Worm (Caenorhabditis elegans): ENCODE data around the gene C17C3.11.

C17C3.11 gene

ce11 chrII:5554788-5555187, 17.2 kb downstream of the C17C3.11 start:
- TF ChIP-seq ama-1 (optimal IDR thresholded peaks at IDR 0.05) (no peak), fkh-2 (tag; optimal IDR thresholded peaks at IDR 0.05) (no peak), pqm-1 (tag; optimal IDR thresholded peaks at IDR 0.05) (peak; percentile 24), elt-2 (tag; optimal IDR thresholded peaks at IDR 0.05) (peak; percentile 33), mml-1 (tag; optimal IDR thresholded peaks at IDR 0.05) (no peak), nhr-23 (tag; optimal IDR thresholded peaks at IDR 0.05) (no peak)

- peak; percentile 72 for TF ChIP-seq elt-2 (tag; optimal IDR thresholded peaks at IDR 0.05)
- TF ChIP-seq fkh-2 (tag; optimal IDR thresholded peaks at IDR 0.05), result no peak
These were observed 17.9 kb downstream of the C17C3.11 start for ce11 chrII:5555522-5555921.

ce11 chrII:5556431-5556830, 18.8 kb downstream of the C17C3.11 start, which contains the start of gene ins-11:
TSS of gene ins-11 (plus strand) at chrII:5556731.
- TF ChIP-seq lsy-12 (tag; optimal IDR thresholded peaks at IDR 0.05) (no peak), pha-4 (tag; optimal IDR thresholded peaks at IDR 0.05) (no peak), mdl-1 (tag; optimal IDR thresholded peaks at IDR 0.05) (no peak), nfya-1 (tag; optimal IDR thresholded peaks at IDR 0.05; ENCODE audit: insufficient read depth) (no peak), R02D3.7 (tag; optimal IDR thresholded peaks at IDR 0.05) (no peak), egl-5 (tag; optimal IDR thresholded peaks at IDR 0.05) (no peak), ceh-28 (tag; optimal IDR thresholded peaks at IDR 0.05) (no peak), nhr-77 (tag; optimal IDR thresholded peaks at IDR 0.05) (no peak), nhr-237 (tag; optimal IDR thresholded peaks at IDR 0.05) (no peak)

- TF ChIP-seq pqm-1 (tag; optimal IDR thresholded peaks at IDR 0.05) (peak; percentile 76), elt-2 (tag; optimal IDR thresholded peaks at IDR 0.05) (peak; percentile 95), fkh-10 (GFP tag; optimal IDR thresholded peaks at IDR 0.05) (no peak)
These were observed 19.5 kb downstream of the C17C3.11 start for ce11 chrII:5557134-5557533.

ce11 chrII:5561392-5561791, 23.8 kb downstream of the C17C3.11 start, which contains the start of gene C17C3.3:
TSS of gene C17C3.3 (plus strand) at chrII:5561737.
- TF ChIP-seq pqm-1 (tag; optimal IDR thresholded peaks at IDR 0.05) (peak; percentile 67), elt-2 (tag; optimal IDR thresholded peaks at IDR 0.05) (peak; percentile 88), eor-1 (tag; optimal IDR thresholded peaks at IDR 0.05) (no peak), pha-4 (tag; optimal IDR thresholded peaks at IDR 0.05) (peak; percentile 46), mdl-1 (tag; optimal IDR thresholded peaks at IDR 0.05) (no peak)

ce11 chrII:5565082-5565623, 27.5 kb downstream of the C17C3.11 start:
- no peak for TF ChIP-seq fkh-2 (tag; optimal IDR thresholded peaks at IDR 0.05)
- no peak for TF ChIP-seq nhr-25 (tag; optimal IDR thresholded peaks at IDR 0.05)
- no peak for TF ChIP-seq ceh-82 (tag; optimal IDR thresholded peaks at IDR 0.05)
- no peak for TF ChIP-seq hmg-11 (tag; optimal IDR thresholded peaks at IDR 0.05)
- no peak for TF ChIP-seq jun-1 (tag; optimal IDR thresholded peaks at IDR 0.05)
- TF ChIP-seq mdl-1 (tag; optimal IDR thresholded peaks at IDR 0.05), result no peak
- TF ChIP-seq sea-2 (GFP tag; optimal IDR thresholded peaks at IDR 0.05), result no peak
- no peak for TF ChIP-seq nhr-76 (tag; optimal IDR thresholded peaks at IDR 0.05)
- TF ChIP-seq nhr-12 (tag; optimal IDR thresholded peaks at IDR 0.05), result no peak

- TF ChIP-seq fos-1 (tag; optimal IDR thresholded peaks at IDR 0.05) (no peak), tbx-2 (tag; optimal IDR thresholded peaks at IDR 0.05) (no peak), ztf-4 (tag; optimal IDR thresholded peaks at IDR 0.05) (no peak)
These were observed 32.6 kb downstream of the C17C3.11 start, which contains the start of the genes C17C3.1 and C17C3.15 for ce11 chrII:5570272-5570671. TSS of gene C17C3.1 (plus strand) at chrII:5570572. TSS of gene C17C3.15 (plus strand) at chrII:5570654.

ce11 chrII:5572082-5572746, 34.6 kb downstream of the C17C3.11 start:
- TF ChIP-seq nhr-11 (tag; optimal IDR thresholded peaks at IDR 0.05) (no peak), tbx-2 (tag; optimal IDR thresholded peaks at IDR 0.05) (no peak), pha-4 (tag; optimal IDR thresholded peaks at IDR 0.05) (peak; percentile 27), sea-2 (GFP tag; optimal IDR thresholded peaks at IDR 0.05) (no peak), elt-2 (tag; optimal IDR thresholded peaks at IDR 0.05) (peak; percentile 80), ama-1 (optimal IDR thresholded peaks at IDR 0.05) (no peak), nhr-43 (tag; optimal IDR thresholded peaks at IDR 0.05; ENCODE audit: poor library complexity, severe bottlenecking) (peak; percentile 90), nhr-25 (tag; optimal IDR thresholded peaks at IDR 0.05) (no peak), ztf-4 (tag; optimal IDR thresholded peaks at IDR 0.05) (no peak), egl-27 (tag; optimal IDR thresholded peaks at IDR 0.05) (no peak), skn-1 (tag; optimal IDR thresholded peaks at IDR 0.05) (peak; percentile 48), mml-1 (tag; optimal IDR thresholded peaks at IDR 0.05) (no peak), daf-12 (tag; optimal IDR thresholded peaks at IDR 0.05) (no peak), ceh-16 (tag; optimal IDR thresholded peaks at IDR 0.05) (no peak), pqm-1 (tag; optimal IDR thresholded peaks at IDR 0.05) (peak; percentile 7), nhr-12 (tag; optimal IDR thresholded peaks at IDR 0.05) (no peak), nfya-1 (tag; optimal IDR thresholded peaks at IDR 0.05; ENCODE audit: insufficient read depth) (peak; percentile 35), nhr-23 (tag; optimal IDR thresholded peaks at IDR 0.05) (peak; percentile 66), elt-1 (tag; optimal IDR thresholded peaks at IDR 0.05) (no peak), unc-62 (GFP tag; optimal IDR thresholded peaks at IDR 0.05) (no peak)
